Fruit fly (Drosophila melanogaster): ENCODE measurements around the gene CG9519.
A peak's percentile ranks its signal among the peaks of the same experiment; 100 is the strongest.

The CG9519 gene

DNA sequence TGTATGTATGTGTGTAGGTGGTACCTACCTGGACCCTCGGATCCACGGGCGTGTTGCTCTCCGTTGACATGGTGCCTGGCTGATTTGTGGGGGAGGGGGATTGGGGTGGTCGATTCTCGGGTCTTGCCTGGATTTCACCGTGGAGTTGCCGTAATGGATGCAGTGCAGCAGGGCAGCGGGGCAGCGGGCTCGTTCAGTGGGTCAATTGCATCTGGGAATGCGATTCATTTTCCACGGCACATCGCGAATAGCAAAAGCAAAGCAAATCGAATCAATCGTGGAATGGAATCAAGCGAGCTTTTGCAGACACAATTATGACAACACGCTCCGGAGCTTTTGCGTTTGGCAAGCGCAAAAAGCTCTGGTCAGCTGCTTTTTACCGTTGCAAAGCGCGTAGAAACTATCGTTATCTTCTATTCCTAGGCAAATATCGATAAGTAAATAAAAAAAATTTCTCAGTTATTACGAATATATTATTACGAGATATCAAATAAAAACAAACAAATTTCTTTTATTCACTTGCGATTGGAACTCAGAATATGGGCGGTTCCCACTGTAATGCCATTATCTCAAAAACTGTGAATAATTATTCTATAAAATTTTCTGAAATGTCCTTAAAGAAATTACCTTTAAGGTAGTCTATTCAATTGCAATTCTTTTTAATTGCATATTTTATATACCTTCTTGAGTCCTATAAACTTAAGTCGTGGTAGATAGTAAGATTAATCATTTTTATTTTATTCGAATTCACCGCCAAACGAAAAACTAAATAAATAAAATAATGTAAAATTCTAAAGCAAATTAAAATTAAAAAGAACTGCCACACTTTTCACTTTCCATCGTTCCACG, 24.2 kb downstream of the CG9519 start, which contains the start of gene CG14408:
Gene CG14408 (minus strand): TSS at position 321 of the 849 bp plus-strand sequence.
- no peak for TF ChIP-seq CG15710 (tag; optimal IDR thresholded peaks at IDR 0.05)
- no peak for TF ChIP-seq Ets98B (GFP tag; IDR thresholded peaks at IDR 0.05)
- TF ChIP-seq Snoo (tag; optimal IDR thresholded peaks at IDR 0.05), result no peak
- no peak for TF ChIP-seq Pif1A (GFP tag; optimal IDR thresholded peaks at IDR 0.05)
- no peak for TF ChIP-seq CG9948 (tag; optimal IDR thresholded peaks at IDR 0.05)
- TF ChIP-seq CG14655 (GFP tag; optimal IDR thresholded peaks at IDR 0.05), result no peak
- TF ChIP-seq Pif1B (GFP tag; optimal IDR thresholded peaks at IDR 0.05), result no peak
- TF ChIP-seq fd96Ca (GFP tag; IDR thresholded peaks at IDR 0.05), result no peak
- no peak for TF ChIP-seq D1 (tag; optimal IDR thresholded peaks at IDR 0.05)
- TF ChIP-seq gl (tag; optimal IDR thresholded peaks at IDR 0.05), result no peak

DNA sequence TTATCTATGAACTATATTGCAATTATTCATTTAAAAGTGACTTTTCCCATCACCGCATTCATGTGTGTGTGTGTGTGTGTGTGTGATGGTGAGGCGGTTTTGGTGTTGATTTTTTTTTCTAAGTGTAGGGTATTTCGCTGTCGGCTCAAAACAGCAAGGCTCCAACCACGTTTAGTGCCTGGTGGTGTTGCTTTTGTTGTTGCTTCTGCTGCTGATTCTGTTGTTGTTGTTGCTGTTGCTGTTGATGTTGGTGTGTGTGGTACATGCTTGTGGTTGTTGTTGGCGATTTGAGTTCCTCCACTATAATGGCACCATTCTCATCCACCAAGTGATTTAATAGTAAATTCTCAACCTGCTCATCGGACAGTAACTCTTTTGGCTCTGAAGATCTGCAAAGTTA, 28.5 kb downstream of the CG9519 start:
- TF ChIP-seq CG8159 (tag; optimal IDR thresholded peaks at IDR 0.05) (no peak), Snoo (tag; optimal IDR thresholded peaks at IDR 0.05) (no peak), CG9948 (tag; optimal IDR thresholded peaks at IDR 0.05) (no peak), CG8301 (tag; optimal IDR thresholded peaks at IDR 0.05) (no peak), CG32121 (GFP tag; IDR thresholded peaks at IDR 0.05) (no peak), CG10348 (GFP tag; IDR thresholded peaks at IDR 0.05) (no peak), Ets98B (GFP tag; IDR thresholded peaks at IDR 0.05) (no peak), CG17806 (tag; optimal IDR thresholded peaks at IDR 0.05) (no peak), gl (tag; optimal IDR thresholded peaks at IDR 0.05) (no peak), Pif1A (GFP tag; optimal IDR thresholded peaks at IDR 0.05) (no peak), EcR (GFP tag; optimal IDR thresholded peaks at IDR 0.05) (no peak), CG12605 (GFP tag; IDR thresholded peaks at IDR 0.05) (no peak), CG13204 (GFP tag; optimal IDR thresholded peaks at IDR 0.05) (no peak), CG15710 (tag; optimal IDR thresholded peaks at IDR 0.05) (no peak), CG34367 (tag; optimal IDR thresholded peaks at IDR 0.05) (no peak), rn (GFP tag; IDR thresholded peaks at IDR 0.05) (no peak), CG14655 (GFP tag; optimal IDR thresholded peaks at IDR 0.05) (no peak), D1 (tag; optimal IDR thresholded peaks at IDR 0.05) (no peak), fd96Ca (GFP tag; IDR thresholded peaks at IDR 0.05) (no peak)

DNA sequence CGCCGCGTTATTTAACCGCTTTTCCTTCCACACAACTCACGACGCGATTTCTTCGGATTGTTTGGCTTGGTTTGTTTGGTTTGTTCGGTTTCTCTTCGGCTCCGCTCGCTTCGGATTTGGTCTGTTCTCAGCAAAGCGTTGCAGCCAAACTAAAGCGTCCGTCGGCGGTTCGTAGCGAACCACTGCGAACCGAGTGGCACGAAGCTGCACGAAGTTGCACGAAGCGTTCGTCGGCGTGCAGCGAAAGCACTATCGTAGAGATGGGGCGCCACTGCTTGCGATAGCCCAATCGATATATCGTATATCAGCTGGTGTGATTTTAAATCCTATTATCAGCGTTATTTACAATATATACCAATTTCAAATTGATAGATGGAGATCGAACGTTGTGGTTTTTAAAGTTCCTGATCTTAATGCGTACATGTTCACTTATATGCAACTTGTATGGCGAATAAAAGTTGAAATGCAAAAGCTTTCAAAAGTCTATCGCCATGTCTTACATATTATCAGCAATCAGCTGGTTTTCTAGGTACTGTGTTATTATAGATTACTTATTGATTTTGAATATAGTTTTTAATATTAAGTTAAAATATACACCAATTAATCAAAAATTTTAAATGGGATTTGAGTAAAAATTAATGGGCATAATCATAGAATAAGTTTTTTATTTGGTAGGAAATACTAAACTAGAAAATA, 30.1 kb downstream of the CG9519 start, which contains the start of gene rut:
Gene rut (minus strand): TSS at position 152 of the 696 bp plus-strand sequence.
- TF ChIP-seq CG4496 (GFP tag; IDR thresholded peaks at IDR 0.05) (peak; percentile 57; the same call in 2 of the 3 replicates), Ets98B (GFP tag; IDR thresholded peaks at IDR 0.05) (peak; percentile 63), CG14655 (GFP tag; optimal IDR thresholded peaks at IDR 0.05) (no peak), CG32121 (GFP tag; IDR thresholded peaks at IDR 0.05) (0 out of 2 replicates have a peak, but pooled peaks have one; percentile 14), CG15710 (tag; optimal IDR thresholded peaks at IDR 0.05) (no peak), Pif1B (GFP tag; optimal IDR thresholded peaks at IDR 0.05) (peak; percentile 8), CG12605 (GFP tag; IDR thresholded peaks at IDR 0.05) (peak; percentile 31; the same call in 1 of the 2 replicates)

DNA sequence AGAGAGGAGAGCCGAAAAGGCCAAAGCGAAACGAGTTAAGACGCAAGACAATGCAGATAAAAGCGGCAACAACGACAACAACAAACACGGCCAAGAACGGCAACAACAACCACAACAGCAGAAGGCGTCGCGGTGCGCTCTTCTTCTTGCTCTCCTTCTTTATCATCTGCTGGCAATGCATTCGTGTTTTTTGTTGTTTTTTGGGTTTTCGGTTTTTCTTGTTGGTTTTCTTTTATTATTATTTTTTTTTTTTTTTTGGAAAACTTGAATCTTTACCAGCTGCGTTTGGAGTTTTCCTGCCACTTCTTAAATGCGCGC, 30.7 kb downstream of the CG9519 start:
- TF ChIP-seq D1 (tag; optimal IDR thresholded peaks at IDR 0.05) (no peak), CG14655 (GFP tag; optimal IDR thresholded peaks at IDR 0.05) (no peak), CG4496 (GFP tag; IDR thresholded peaks at IDR 0.05) (no peak), CG34367 (tag; optimal IDR thresholded peaks at IDR 0.05) (no peak), Ets98B (GFP tag; IDR thresholded peaks at IDR 0.05) (no peak), EcR (GFP tag; optimal IDR thresholded peaks at IDR 0.05) (no peak)

DNA sequence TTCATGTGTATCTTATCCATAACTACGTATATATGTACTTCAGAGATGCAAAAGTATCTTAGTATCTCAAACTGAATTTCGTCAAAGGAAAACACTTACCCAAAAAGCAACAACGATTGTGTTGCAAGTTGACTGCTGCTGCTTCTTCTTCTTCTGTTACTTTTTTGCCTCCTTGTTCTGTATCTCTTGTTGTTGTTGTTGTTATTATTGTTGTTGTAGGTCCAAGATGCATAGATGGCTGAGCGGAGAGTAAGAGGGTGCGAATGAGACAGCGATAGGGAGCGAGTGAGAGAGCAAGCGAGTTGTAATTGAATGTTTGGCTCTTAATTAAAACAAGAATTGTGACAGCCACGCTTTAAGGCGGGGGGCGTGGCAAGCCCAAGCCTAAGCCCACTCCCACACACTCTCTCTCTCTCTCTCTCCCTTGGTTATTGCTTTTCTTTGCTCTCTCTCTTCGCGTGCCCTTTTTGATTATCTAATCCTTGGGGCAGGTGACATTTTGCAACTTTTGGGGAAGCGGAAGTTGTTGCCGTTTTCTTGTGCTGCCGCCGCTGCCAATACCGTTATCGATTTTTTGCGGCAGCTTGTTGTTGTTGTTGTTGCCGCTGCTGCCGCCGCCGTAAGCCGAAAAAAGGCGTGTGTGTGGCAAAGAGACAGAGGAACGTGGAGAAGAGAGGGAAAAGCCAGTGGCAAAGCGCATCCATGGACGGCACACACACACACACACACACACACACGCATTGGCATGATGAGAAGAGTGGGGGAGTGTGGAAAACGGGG, 31.3 kb downstream of the CG9519 start:
- TF ChIP-seq CG4496 (GFP tag; IDR thresholded peaks at IDR 0.05), result 0 out of 3 replicates have a peak, but pooled peaks have one; percentile 7
- TF ChIP-seq CG10348 (GFP tag; IDR thresholded peaks at IDR 0.05), result no peak

DNA sequence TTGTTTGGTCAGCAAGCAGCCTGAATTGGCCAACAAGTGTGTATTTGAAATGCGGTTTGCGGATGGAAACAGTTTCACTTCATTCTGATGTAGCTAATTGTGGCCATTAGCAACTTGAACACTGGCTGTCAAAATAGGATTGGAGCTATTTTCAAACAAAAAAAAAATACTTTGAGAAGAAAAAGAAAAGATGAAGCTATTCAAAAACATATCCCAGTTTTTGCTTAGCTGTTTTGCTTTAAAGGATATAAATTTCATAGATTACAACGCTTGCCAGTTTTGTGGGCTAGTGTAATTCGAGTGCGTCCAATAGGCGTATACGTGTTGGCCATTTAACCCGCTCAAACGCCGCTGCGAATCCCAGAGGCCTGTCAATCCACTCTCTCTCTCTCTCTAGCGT, 43.9 kb downstream of the CG9519 start:
- TF ChIP-seq CG9948 (tag; optimal IDR thresholded peaks at IDR 0.05), result no peak
- TF ChIP-seq CG17806 (tag; optimal IDR thresholded peaks at IDR 0.05), result peak; percentile 9
- no peak for TF ChIP-seq CG8159 (tag; optimal IDR thresholded peaks at IDR 0.05)
- peak; percentile 78; the same call in 2 of the 3 replicates for TF ChIP-seq CG4496 (GFP tag; IDR thresholded peaks at IDR 0.05)
- TF ChIP-seq rn (GFP tag; IDR thresholded peaks at IDR 0.05), result no peak
- TF ChIP-seq CG12605 (GFP tag; IDR thresholded peaks at IDR 0.05), result peak; percentile 33; the same call in 1 of the 2 replicates
- no peak for TF ChIP-seq CG34367 (tag; optimal IDR thresholded peaks at IDR 0.05)
- no peak for TF ChIP-seq CG15710 (tag; optimal IDR thresholded peaks at IDR 0.05)
- no peak for TF ChIP-seq Pif1B (GFP tag; optimal IDR thresholded peaks at IDR 0.05)
- peak; percentile 70 for TF ChIP-seq CG32121 (GFP tag; IDR thresholded peaks at IDR 0.05)
- no peak for TF ChIP-seq CG13204 (GFP tag; optimal IDR thresholded peaks at IDR 0.05)
- TF ChIP-seq Snoo (tag; optimal IDR thresholded peaks at IDR 0.05), result no peak
- TF ChIP-seq CG14655 (GFP tag; optimal IDR thresholded peaks at IDR 0.05), result peak; percentile 61
- no peak for TF ChIP-seq gl (tag; optimal IDR thresholded peaks at IDR 0.05)
- no peak for TF ChIP-seq CG10348 (GFP tag; IDR thresholded peaks at IDR 0.05)
- peak; percentile 53 for TF ChIP-seq CG8301 (tag; optimal IDR thresholded peaks at IDR 0.05)
- TF ChIP-seq Ets98B (GFP tag; IDR thresholded peaks at IDR 0.05), result peak; percentile 83
- TF ChIP-seq EcR (GFP tag; optimal IDR thresholded peaks at IDR 0.05), result no peak
- TF ChIP-seq D1 (tag; optimal IDR thresholded peaks at IDR 0.05), result no peak
- no peak for TF ChIP-seq Pif1A (GFP tag; optimal IDR thresholded peaks at IDR 0.05)
- peak; percentile 74 for TF ChIP-seq fd96Ca (GFP tag; IDR thresholded peaks at IDR 0.05)
